2 worm cellular contexts compared by ENCODE assay signal in genomic region chrX:12759642-12760041, ce11.
TF ChIP-seq lines count a peak whose summit lies in the region.

No protein-coding gene starts in this region.

TF ChIP-seq in whole organism, L4 larva, 104 proteins besides CTCF, POLR2A, EP300 and RAD21 (continued from another document):
- TF ChIP-seq set-16 (GFP tag; IDR thresholded peaks at IDR 0.05; lab: Robert Waterston, UW) (no peak), madf-9 (GFP tag; conservative IDR thresholded peaks at IDR 0.05; lab: Robert Waterston, UW) (no peak), F26F4.8 (GFP tag; conservative IDR thresholded peaks at IDR 0.05; lab: Robert Waterston, UW) (no peak), ceh-28 (tag; optimal IDR thresholded peaks at IDR 0.05; lab: Kevin White, UChicago) (no peak), spr-3 (GFP tag; optimal IDR thresholded peaks at IDR 0.05; lab: Kevin White, UChicago) (no peak), ces-1 (GFP tag; optimal IDR thresholded peaks at IDR 0.05; lab: Kevin White, UChicago) (no peak), nhr-11 (tag; optimal IDR thresholded peaks at IDR 0.05; lab: Kevin White, UChicago) (no peak), F10B5.3 (tag; optimal IDR thresholded peaks at IDR 0.05; lab: Kevin White, UChicago) (no peak), cey-2 (tag; optimal IDR thresholded peaks at IDR 0.05; lab: Kevin White, UChicago; ENCODE audit: borderline replicate concordance, insufficient read depth) (peak; percentile 68), vab-7 (GFP tag; IDR thresholded peaks at IDR 0.05; lab: Robert Waterston, UW) (no peak), zfp-3 (GFP tag; conservative IDR thresholded peaks at IDR 0.05; lab: Robert Waterston, UW) (no peak), Y48G9A.11 (GFP tag; IDR thresholded peaks at IDR 0.05; lab: Robert Waterston, UW) (no peak), nhr-77 (tag; optimal IDR thresholded peaks at IDR 0.05; lab: Kevin White, UChicago) (peak; percentile 88), ztf-7 (tag; optimal IDR thresholded peaks at IDR 0.05; lab: Kevin White, UChicago) (no peak), egl-27 (tag; optimal IDR thresholded peaks at IDR 0.05; lab: Kevin White, UChicago) (no peak), F49E8.2 (tag; optimal IDR thresholded peaks at IDR 0.05; lab: Kevin White, UChicago; ENCODE audit: borderline replicate concordance) (no peak), nhr-41 (GFP tag; IDR thresholded peaks at IDR 0.05; lab: Robert Waterston, UW) (peak; percentile 76; the same call in 1 of the 2 replicates), ceh-82 (tag; optimal IDR thresholded peaks at IDR 0.05; lab: Kevin White, UChicago) (no peak), zfp-2 (tag; optimal IDR thresholded peaks at IDR 0.05; lab: Kevin White, UChicago) (no peak), skn-1 (tag; optimal IDR thresholded peaks at IDR 0.05; lab: Kevin White, UChicago) (no peak), fkh-10 (GFP tag; optimal IDR thresholded peaks at IDR 0.05; lab: Kevin White, UChicago) (no peak), ztf-11 (tag; optimal IDR thresholded peaks at IDR 0.05; lab: Kevin White, UChicago) (no peak), lin-13 (GFP tag; optimal IDR thresholded peaks at IDR 0.05; lab: Kevin White, UChicago) (no peak), sdz-12 (GFP tag; optimal IDR thresholded peaks at IDR 0.05; lab: Kevin White, UChicago) (no peak), unc-62 (GFP tag; optimal IDR thresholded peaks at IDR 0.05 in 1 of 2; lab: Kevin White, UChicago) (peak in 1 of 2 experiments; percentile 96), unc-62 (tag; optimal IDR thresholded peaks at IDR 0.05; lab: Kevin White, UChicago) (no peak), lim-7 (GFP tag; IDR thresholded peaks at IDR 0.05; lab: Robert Waterston, UW) (no peak), hif-1 (tag; optimal IDR thresholded peaks at IDR 0.05; lab: Kevin White, UChicago) (no peak), ceh-44 (GFP tag; IDR thresholded peaks at IDR 0.05; lab: Robert Waterston, UW) (no peak), daf-19 (GFP tag; conservative IDR thresholded peaks at IDR 0.05; lab: Robert Waterston, UW) (no peak), fos-1 (tag; optimal IDR thresholded peaks at IDR 0.05; lab: Kevin White, UChicago) (no peak), ceh-62 (tag; optimal IDR thresholded peaks at IDR 0.05; lab: Kevin White, UChicago) (no peak), mxl-3 (GFP tag; optimal IDR thresholded peaks at IDR 0.05; lab: Kevin White, UChicago) (peak; percentile 98), zag-1 (tag; optimal IDR thresholded peaks at IDR 0.05; lab: Kevin White, UChicago) (no peak), aha-1 (tag; lab: Kevin White, UChicago) (peak; percentile 69), arid-1 (GFP tag; conservative IDR thresholded peaks at IDR 0.05; lab: Robert Waterston, UW) (no peak), nhr-6 (tag; optimal IDR thresholded peaks at IDR 0.05; lab: Kevin White, UChicago) (peak; percentile 31), nhr-48 (tag; optimal IDR thresholded peaks at IDR 0.05; lab: Kevin White, UChicago) (peak; percentile 79), mes-2 (tag; optimal IDR thresholded peaks at IDR 0.05; lab: Kevin White, UChicago; ENCODE audit: poor library complexity, severe bottlenecking) (peak; percentile 27), zip-11 (GFP tag; IDR thresholded peaks at IDR 0.05; lab: Robert Waterston, UW) (no peak), daf-16 (GFP tag; optimal IDR thresholded peaks at IDR 0.05; lab: Kevin White, UChicago) (no peak), daf-16 (tag; optimal IDR thresholded peaks at IDR 0.05; lab: Kevin White, UChicago) (peak; percentile 49), ZK337.2 (GFP tag; IDR thresholded peaks at IDR 0.05; lab: Robert Waterston, UW) (no peak), ceh-32 (tag; optimal IDR thresholded peaks at IDR 0.05; lab: Kevin White, UChicago; ENCODE audit: poor library complexity) (no peak), Y75B8A.6 (GFP tag; IDR thresholded peaks at IDR 0.05; lab: Robert Waterston, UW) (no peak)

TF ChIP-seq in whole organism, young adult, 124 proteins besides CTCF, POLR2A, EP300 and RAD21 (continued from another document):
- TF ChIP-seq lsy-27 (tag; optimal IDR thresholded peaks at IDR 0.05; lab: Kevin White, UChicago; ENCODE audit: borderline replicate concordance, insufficient read depth), result no peak
- TF ChIP-seq hlh-26 (GFP tag; conservative IDR thresholded peaks at IDR 0.05; lab: Robert Waterston, UW), result no peak
- TF ChIP-seq tbx-9 (tag; optimal IDR thresholded peaks at IDR 0.05; lab: Kevin White, UChicago; ENCODE audit: borderline replicate concordance), result no peak
- TF ChIP-seq B0261.1 (tag; optimal IDR thresholded peaks at IDR 0.05; lab: Kevin White, UChicago), result no peak
- no peak for TF ChIP-seq ccch-3 (GFP tag; optimal IDR thresholded peaks at IDR 0.05; lab: Kevin White, UChicago)
- no peak for TF ChIP-seq tlf-1 (GFP tag; optimal IDR thresholded peaks at IDR 0.05; lab: Kevin White, UChicago)
- TF ChIP-seq snpc-4 (GFP tag; optimal IDR thresholded peaks at IDR 0.05; lab: Kevin White, UChicago), result no peak
- peak in 1 of 4 experiments; percentile 4 for TF ChIP-seq snpc-4 (tag; optimal IDR thresholded peaks at IDR 0.05; lab: Kevin White, UChicago)
- no peak for TF ChIP-seq D2030.7 (GFP tag; IDR thresholded peaks at IDR 0.05; lab: Robert Waterston, UW)
- no peak for TF ChIP-seq K12H6.12 (tag; optimal IDR thresholded peaks at IDR 0.05; lab: Kevin White, UChicago)
- TF ChIP-seq ztf-18 (tag; optimal IDR thresholded peaks at IDR 0.05; lab: Kevin White, UChicago), result no peak
- TF ChIP-seq him-1 (tag; optimal IDR thresholded peaks at IDR 0.05; lab: Kevin White, UChicago), result no peak
- no peak; the same call in 1 of the 2 replicates for TF ChIP-seq Y79H2A.3 (GFP tag; conservative IDR thresholded peaks at IDR 0.05; lab: Robert Waterston, UW)
- TF ChIP-seq B0336.3 (GFP tag; IDR thresholded peaks at IDR 0.05; lab: Robert Waterston, UW), result 0 out of 2 replicates have a peak, but pooled peaks have one; percentile 25
- no peak for TF ChIP-seq athp-1 (tag; optimal IDR thresholded peaks at IDR 0.05; lab: Kevin White, UChicago)
- no peak for TF ChIP-seq F33H1.4 (GFP tag; IDR thresholded peaks at IDR 0.05; lab: Robert Waterston, UW)
- no peak for TF ChIP-seq ztf-6 (GFP tag; IDR thresholded peaks at IDR 0.05; lab: Robert Waterston, UW)
- no peak for TF ChIP-seq mxl-1 (tag; optimal IDR thresholded peaks at IDR 0.05; lab: Kevin White, UChicago)
- TF ChIP-seq hsf-1 (GFP tag; IDR thresholded peaks at IDR 0.05; lab: Robert Waterston, UW), result no peak
- no peak for TF ChIP-seq bed-2 (GFP tag; IDR thresholded peaks at IDR 0.05; lab: Robert Waterston, UW)
- peak; percentile 23 for TF ChIP-seq nhr-90 (tag; optimal IDR thresholded peaks at IDR 0.05; lab: Kevin White, UChicago)
- no peak for TF ChIP-seq lin-26 (GFP tag; IDR thresholded peaks at IDR 0.05; lab: Robert Waterston, UW)
- TF ChIP-seq ets-4 (GFP tag; optimal IDR thresholded peaks at IDR 0.05; lab: Kevin White, UChicago), result no peak
- no peak for TF ChIP-seq hmg-20 (GFP tag; IDR thresholded peaks at IDR 0.05; lab: Robert Waterston, UW)
- TF ChIP-seq Y53F4B.3 (GFP tag; IDR thresholded peaks at IDR 0.05; lab: Robert Waterston, UW), result no peak
- no peak for TF ChIP-seq Y53G8AR.9 (GFP tag; conservative IDR thresholded peaks at IDR 0.05; lab: Robert Waterston, UW)
- TF ChIP-seq hrde-1 (tag; optimal IDR thresholded peaks at IDR 0.05; lab: Kevin White, UChicago; ENCODE audit: borderline replicate concordance), result no peak
- TF ChIP-seq F52B5.7 (tag; optimal IDR thresholded peaks at IDR 0.05; lab: Kevin White, UChicago), result no peak
- TF ChIP-seq B0019.2 (GFP tag; conservative IDR thresholded peaks at IDR 0.05; lab: Robert Waterston, UW), result no peak
- TF ChIP-seq sea-2 (GFP tag; IDR thresholded peaks at IDR 0.05; lab: Robert Waterston, UW), result no peak
- TF ChIP-seq nfya-2 (GFP tag; IDR thresholded peaks at IDR 0.05; lab: Robert Waterston, UW), result no peak
- peak; percentile 10 for TF ChIP-seq attf-5 (GFP tag; optimal IDR thresholded peaks at IDR 0.05; lab: Kevin White, UChicago)
